Fruit fly (Drosophila melanogaster): ENCODE data around the gene ninaC.

ninaC gene

DNA sequence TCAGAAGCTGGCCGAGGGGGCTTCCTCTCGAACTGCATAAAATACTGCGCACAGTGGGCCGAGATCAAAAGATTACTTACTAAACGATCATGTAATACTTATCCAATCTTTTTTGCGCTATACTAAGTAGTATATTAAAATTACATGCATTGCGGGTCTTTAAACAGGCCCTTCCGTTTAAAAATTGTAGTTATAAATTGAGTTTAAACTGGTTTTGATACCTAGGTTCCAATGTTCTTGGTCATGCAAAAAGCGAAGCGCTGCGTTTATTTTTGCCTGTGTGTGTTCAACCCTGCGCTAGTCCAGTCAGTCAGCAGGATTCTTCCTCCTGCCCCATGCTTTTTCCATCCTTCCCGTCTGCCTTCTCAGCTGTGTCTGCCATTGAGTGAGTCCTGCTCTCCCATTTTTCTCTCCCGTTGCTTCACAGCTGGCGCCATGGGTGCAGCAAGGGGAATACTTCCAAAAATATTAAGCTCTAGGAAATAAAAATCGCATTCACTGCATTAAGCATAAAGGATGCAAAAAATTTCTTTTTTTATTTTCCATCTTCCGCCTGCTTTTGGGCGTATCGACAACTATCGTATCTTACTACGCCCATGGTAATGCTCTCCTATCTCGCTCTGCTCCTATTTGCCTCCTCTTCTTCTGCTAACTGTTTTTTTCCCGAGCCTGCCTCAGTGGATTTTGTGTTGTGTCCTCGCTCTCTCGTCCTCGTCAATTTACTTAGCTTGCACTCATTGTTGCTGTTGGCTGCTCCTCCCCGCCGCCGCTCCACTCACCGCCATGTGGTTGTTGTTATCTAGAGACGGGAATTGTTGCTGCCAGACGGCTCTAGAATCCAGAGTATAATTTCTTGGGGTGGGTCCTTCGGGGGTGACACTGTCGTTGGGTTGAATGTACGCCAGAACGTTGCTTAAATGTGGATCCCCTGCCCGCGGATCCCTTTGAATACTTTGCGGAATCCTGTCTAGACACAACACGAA lies 43.1 kb downstream of the ninaC start:
- TF ChIP-seq CG12768 (GFP tag; optimal IDR thresholded peaks at IDR 0.05) (no peak), CG33017 (tag; optimal IDR thresholded peaks at IDR 0.05) (peak; percentile 48), CG14711 (tag; optimal IDR thresholded peaks at IDR 0.05) (no peak)

DNA sequence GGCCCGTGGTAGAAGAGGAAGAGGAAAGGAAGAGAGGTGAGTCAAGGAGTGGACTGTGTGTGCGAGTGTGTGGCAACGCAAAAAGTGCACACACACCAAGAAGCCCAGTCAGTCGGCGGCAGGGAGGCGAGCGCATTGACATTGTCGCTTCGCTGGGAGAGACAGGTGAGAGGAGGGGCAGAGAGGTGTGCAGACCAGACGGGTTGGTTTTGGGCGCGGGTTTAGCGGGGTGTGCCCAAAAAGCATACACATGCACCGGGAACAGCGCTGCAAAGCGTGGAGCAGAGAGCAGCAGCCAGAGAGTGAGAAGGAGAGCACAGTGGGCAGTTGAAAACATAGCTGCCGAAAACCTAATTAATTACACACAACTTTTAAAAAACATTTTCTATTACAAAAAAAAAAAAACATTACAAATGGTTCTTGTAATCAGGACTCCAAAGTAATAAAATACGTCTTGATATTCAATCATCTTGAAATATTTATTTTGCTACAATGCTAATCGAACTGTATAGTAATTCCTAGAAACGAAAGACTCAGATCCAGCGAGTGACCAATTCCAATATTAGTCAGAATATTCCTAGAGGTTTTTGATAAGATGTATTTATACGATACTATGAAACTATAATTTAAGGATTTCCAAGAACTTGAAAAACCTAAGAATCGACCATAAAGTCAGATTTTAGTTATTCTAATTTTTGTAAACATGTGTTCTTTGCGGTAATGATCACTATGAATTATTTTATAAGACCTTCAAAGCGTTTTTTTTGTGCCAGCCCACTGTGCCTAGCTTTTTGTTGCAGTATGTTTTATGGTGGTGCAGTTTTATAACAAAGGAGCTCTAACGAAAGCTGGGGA lies 45.2 kb downstream of the ninaC start:
- peak; percentile 35 for TF ChIP-seq Mnt (GFP tag; optimal IDR thresholded peaks at IDR 0.05)
- no peak for TF ChIP-seq CG12768 (GFP tag; optimal IDR thresholded peaks at IDR 0.05)
- TF ChIP-seq CG11617 (GFP tag; optimal IDR thresholded peaks at IDR 0.05), result no peak
- TF ChIP-seq CG14711 (tag; optimal IDR thresholded peaks at IDR 0.05), result no peak
- peak; percentile 37 for TF ChIP-seq CG5204 (GFP tag; optimal IDR thresholded peaks at IDR 0.05)
- TF ChIP-seq tj (GFP tag; optimal IDR thresholded peaks at IDR 0.05), result peak; percentile 72
- no peak for TF ChIP-seq cnc (optimal IDR thresholded peaks at IDR 0.05)
- TF ChIP-seq CG33017 (tag; optimal IDR thresholded peaks at IDR 0.05), result no peak
- no peak for TF ChIP-seq bab1 (GFP tag; optimal IDR thresholded peaks at IDR 0.05)
- no peak for TF ChIP-seq pad (GFP tag; optimal IDR thresholded peaks at IDR 0.05)
- no peak for TF ChIP-seq Crg-1 (GFP tag; optimal IDR thresholded peaks at IDR 0.05)
- peak; percentile 18 for TF ChIP-seq CG7101 (tag; optimal IDR thresholded peaks at IDR 0.05)
- TF ChIP-seq kay (GFP tag; ENCODE audit: borderline replicate concordance), result peak; percentile 87
- no peak for TF ChIP-seq CG1620 (GFP tag; optimal IDR thresholded peaks at IDR 0.05)
- TF ChIP-seq toe (GFP tag; optimal IDR thresholded peaks at IDR 0.05), result peak; percentile 1
- TF ChIP-seq cic (GFP tag; optimal IDR thresholded peaks at IDR 0.05), result no peak
- TF ChIP-seq CG7045 (GFP tag; optimal IDR thresholded peaks at IDR 0.05), result no peak
- TF ChIP-seq ovo (GFP tag; optimal IDR thresholded peaks at IDR 0.05), result no peak
- TF ChIP-seq Clk (GFP tag; optimal IDR thresholded peaks at IDR 0.05), result no peak
- no peak for TF ChIP-seq Hr96 (GFP tag; optimal IDR thresholded peaks at IDR 0.05)

DNA sequence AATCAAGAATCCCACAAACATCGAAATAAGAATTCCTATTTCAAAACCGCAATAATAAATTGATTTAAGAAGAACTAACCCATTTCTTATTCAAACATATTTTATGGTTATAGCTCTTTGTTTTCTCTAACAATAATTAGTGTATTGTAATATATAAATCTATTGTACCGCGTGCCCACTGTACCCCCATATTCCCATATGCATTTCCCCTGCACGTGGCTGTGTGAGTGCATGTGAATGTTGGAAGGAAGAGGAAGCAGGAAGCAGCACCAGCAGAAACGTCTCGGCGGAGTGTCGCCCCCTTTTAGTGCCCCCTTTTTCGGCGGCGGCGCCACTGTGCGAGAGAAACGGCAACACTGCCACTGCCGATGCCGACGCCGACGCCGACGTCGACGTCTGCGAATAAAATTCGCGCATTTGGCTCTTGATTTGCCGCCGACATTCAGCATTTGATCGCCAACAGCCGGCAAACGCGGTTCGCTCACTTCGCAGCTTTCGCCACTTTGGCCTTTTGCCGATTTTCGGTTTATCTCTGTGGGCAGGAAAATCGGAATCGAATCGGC lies 45.9 kb downstream of the ninaC start:
- TF ChIP-seq Clk (GFP tag; optimal IDR thresholded peaks at IDR 0.05) (peak; percentile 34), bab1 (GFP tag; optimal IDR thresholded peaks at IDR 0.05) (peak; percentile 71), Mnt (GFP tag; optimal IDR thresholded peaks at IDR 0.05) (peak; percentile 83), pad (GFP tag; optimal IDR thresholded peaks at IDR 0.05) (peak; percentile 100), CG7101 (tag; optimal IDR thresholded peaks at IDR 0.05) (peak; percentile 66), Crg-1 (GFP tag; optimal IDR thresholded peaks at IDR 0.05) (peak; percentile 29), CG33017 (tag; optimal IDR thresholded peaks at IDR 0.05) (peak; percentile 23), kay (GFP tag; ENCODE audit: borderline replicate concordance) (no peak), Hr96 (GFP tag; optimal IDR thresholded peaks at IDR 0.05) (peak; percentile 77), CG12768 (GFP tag; optimal IDR thresholded peaks at IDR 0.05) (peak; percentile 72), ovo (GFP tag; optimal IDR thresholded peaks at IDR 0.05) (peak; percentile 56), CG11617 (GFP tag; optimal IDR thresholded peaks at IDR 0.05) (peak; percentile 41), CG14711 (tag; optimal IDR thresholded peaks at IDR 0.05) (peak; percentile 74), toe (GFP tag; optimal IDR thresholded peaks at IDR 0.05) (peak; percentile 61), CG1620 (GFP tag; optimal IDR thresholded peaks at IDR 0.05) (peak; percentile 32), CG5204 (GFP tag; optimal IDR thresholded peaks at IDR 0.05) (no peak), CG7045 (GFP tag; optimal IDR thresholded peaks at IDR 0.05) (peak; percentile 68), cic (GFP tag; optimal IDR thresholded peaks at IDR 0.05) (peak; percentile 78), cnc (optimal IDR thresholded peaks at IDR 0.05) (no peak), tj (GFP tag; optimal IDR thresholded peaks at IDR 0.05) (peak; percentile 65)

DNA sequence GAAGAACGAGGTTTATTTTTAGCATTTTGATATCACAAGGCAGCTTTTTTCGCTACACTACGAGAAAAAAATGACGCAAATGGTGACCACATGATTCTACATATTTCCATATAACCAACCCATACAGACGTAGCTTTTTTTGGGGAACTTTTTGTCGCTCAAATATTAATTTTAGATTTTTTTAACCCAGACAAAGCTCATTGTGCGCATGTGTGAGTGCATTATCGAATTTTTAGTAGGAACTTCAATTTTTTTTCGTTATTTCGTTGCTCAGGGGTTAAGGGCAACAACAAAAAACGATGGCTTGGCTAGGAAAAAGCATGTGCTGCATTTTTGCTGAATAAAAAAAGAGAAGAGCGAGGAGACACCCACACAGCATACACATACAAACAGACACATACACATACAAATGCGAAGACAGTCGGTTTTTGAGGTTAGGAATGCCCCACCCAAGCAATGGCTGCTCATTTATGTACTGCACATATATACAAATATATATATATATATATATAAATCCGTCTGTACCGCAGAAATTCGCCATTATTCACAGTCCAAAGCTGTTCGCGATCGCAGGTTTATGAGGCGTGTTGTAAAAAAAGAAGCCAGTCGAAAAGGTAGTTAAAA lies 46.9 kb downstream of the ninaC start:
- TF ChIP-seq CG12768 (GFP tag; optimal IDR thresholded peaks at IDR 0.05), result no peak
- TF ChIP-seq tj (GFP tag; optimal IDR thresholded peaks at IDR 0.05), result peak; percentile 89
- no peak for TF ChIP-seq Clk (GFP tag; optimal IDR thresholded peaks at IDR 0.05)

DNA sequence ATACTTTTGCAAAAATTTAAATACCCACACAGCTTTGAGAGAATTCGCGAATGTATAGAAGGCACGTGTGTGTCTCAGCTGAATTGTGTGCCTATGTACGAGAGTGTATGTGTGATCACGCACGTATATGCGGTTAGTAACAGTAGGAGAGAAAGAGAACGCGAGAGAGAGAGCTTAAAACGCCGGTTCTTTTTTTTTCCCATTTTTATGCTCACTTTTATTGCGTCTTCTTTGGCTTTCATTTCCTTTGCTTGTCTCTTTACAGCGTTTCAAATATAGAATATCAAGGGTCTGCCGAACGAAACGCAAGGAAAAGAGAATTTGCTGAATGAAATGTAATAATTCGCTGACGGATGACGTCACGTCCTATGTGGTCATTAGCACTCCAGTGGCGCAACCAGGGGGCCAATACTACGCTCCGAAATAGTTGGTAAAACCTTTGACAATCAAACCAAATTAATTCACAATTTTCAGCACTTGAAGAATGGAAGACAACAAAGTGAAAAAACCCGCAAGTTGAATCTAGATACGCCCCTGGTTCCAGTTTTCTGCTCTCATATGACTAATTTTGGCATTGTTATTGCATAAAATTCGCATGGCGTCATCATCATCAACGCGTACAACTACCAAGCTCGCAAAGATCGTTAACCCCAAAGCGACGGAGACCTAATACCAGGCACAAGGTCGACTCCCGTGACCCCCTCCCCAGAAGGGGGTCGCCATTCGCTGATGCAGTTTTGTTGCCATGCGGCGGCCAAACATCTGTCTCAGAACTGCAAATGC lies 47.6 kb downstream of the ninaC start:
- peak; percentile 89 for TF ChIP-seq CG33017 (tag; optimal IDR thresholded peaks at IDR 0.05)
- peak; percentile 59 for TF ChIP-seq tj (GFP tag; optimal IDR thresholded peaks at IDR 0.05)
- no peak for TF ChIP-seq ovo (GFP tag; optimal IDR thresholded peaks at IDR 0.05)
- peak; percentile 86 for TF ChIP-seq CG14711 (tag; optimal IDR thresholded peaks at IDR 0.05)
- TF ChIP-seq CG5204 (GFP tag; optimal IDR thresholded peaks at IDR 0.05), result no peak
- peak; percentile 51 for TF ChIP-seq CG1620 (GFP tag; optimal IDR thresholded peaks at IDR 0.05)
- TF ChIP-seq CG11617 (GFP tag; optimal IDR thresholded peaks at IDR 0.05), result peak; percentile 72
- peak; percentile 9 for TF ChIP-seq Hr96 (GFP tag; optimal IDR thresholded peaks at IDR 0.05)
- TF ChIP-seq CG7101 (tag; optimal IDR thresholded peaks at IDR 0.05), result peak; percentile 90
- no peak for TF ChIP-seq cnc (optimal IDR thresholded peaks at IDR 0.05)
- TF ChIP-seq Clk (GFP tag; optimal IDR thresholded peaks at IDR 0.05), result peak; percentile 10
- no peak for TF ChIP-seq Mnt (GFP tag; optimal IDR thresholded peaks at IDR 0.05)
- no peak for TF ChIP-seq toe (GFP tag; optimal IDR thresholded peaks at IDR 0.05)
- peak; percentile 84 for TF ChIP-seq bab1 (GFP tag; optimal IDR thresholded peaks at IDR 0.05)
- peak; percentile 74 for TF ChIP-seq CG7045 (GFP tag; optimal IDR thresholded peaks at IDR 0.05)
- TF ChIP-seq cic (GFP tag; optimal IDR thresholded peaks at IDR 0.05), result peak; percentile 59
- peak; percentile 94 for TF ChIP-seq kay (GFP tag; ENCODE audit: borderline replicate concordance)
- peak; percentile 22 for TF ChIP-seq pad (GFP tag; optimal IDR thresholded peaks at IDR 0.05)
- TF ChIP-seq CG12768 (GFP tag; optimal IDR thresholded peaks at IDR 0.05), result peak; percentile 87
- TF ChIP-seq Crg-1 (GFP tag; optimal IDR thresholded peaks at IDR 0.05), result peak; percentile 59

All from whole organism, adult.